Worm (Caenorhabditis elegans) whole organism, L4 larva: Measurements from ENCODE around the gene R09B5.11.

Source experiments
- ceh-82 ChIP-seq: sonication (generic microtip); optimal IDR thresholded peaks from 2 replicates; lab custom pipeline; 2017; ENCODE audit warnings: missing biosample characterization, missing genetic modification characterization
- daf-8 ChIP-seq: fragments of 200-800 bp; sonication (Bioruptor generic); IDR thresholded peaks from 2 replicates; pipeline ENCODE4 v1.3.6; 2022; ENCODE audit warnings: missing genetic modification characterization, missing compliant biosample characterization
- dmd-6 ChIP-seq: fragments of 200-800 bp; sonication (Bioruptor generic); IDR thresholded peaks from 2 replicates; pipeline ENCODE4 v1.3.6; 2022; ENCODE audit warnings: missing genetic modification reagents, missing genetic modification characterization, missing compliant biosample characterization
- dve-1 ChIP-seq: sonication (generic microtip); optimal IDR thresholded peaks from 2 replicates; lab custom pipeline; 2017; ENCODE audit warnings: antibody characterized with exemption, mild to moderate bottlenecking, missing genetic modification characterization, missing compliant biosample characterization; ENCODE audit not compliant: insufficient read depth
- fos-1 ChIP-seq: fragments of 150-350 bp; optimal IDR thresholded peaks from 2 replicates; lab custom pipeline; 2014; ENCODE audit warnings: missing biosample characterization, missing genetic modification characterization
- lin-29 ChIP-seq: fragments of 200-800 bp; sonication (Bioruptor generic); IDR thresholded peaks from 2 replicates; pipeline ENCODE4 v1.3.6; 2022; ENCODE audit warnings: missing genetic modification reagents, missing genetic modification characterization, missing compliant biosample characterization
- mep-1 ChIP-seq: fragments of 150-350 bp; sonication (generic microtip); optimal IDR thresholded peaks from 3 replicates; lab custom pipeline; 2014; ENCODE audit warnings: missing biosample characterization, missing genetic modification characterization
- tra-1 ChIP-seq: fragments of 200-800 bp; sonication (Bioruptor generic); IDR thresholded peaks from 2 replicates; pipeline ENCODE4 v1.3.6; 2022; ENCODE audit warnings: missing genetic modification reagents, missing genetic modification characterization, missing compliant biosample characterization
- vab-7 ChIP-seq: fragments of 200-800 bp; sonication (Bioruptor generic); IDR thresholded peaks from 2 replicates; pipeline ENCODE4 v1.3.6; 2022; ENCODE audit warnings: missing genetic modification reagents, missing genetic modification characterization, missing compliant biosample characterization

DNA sequence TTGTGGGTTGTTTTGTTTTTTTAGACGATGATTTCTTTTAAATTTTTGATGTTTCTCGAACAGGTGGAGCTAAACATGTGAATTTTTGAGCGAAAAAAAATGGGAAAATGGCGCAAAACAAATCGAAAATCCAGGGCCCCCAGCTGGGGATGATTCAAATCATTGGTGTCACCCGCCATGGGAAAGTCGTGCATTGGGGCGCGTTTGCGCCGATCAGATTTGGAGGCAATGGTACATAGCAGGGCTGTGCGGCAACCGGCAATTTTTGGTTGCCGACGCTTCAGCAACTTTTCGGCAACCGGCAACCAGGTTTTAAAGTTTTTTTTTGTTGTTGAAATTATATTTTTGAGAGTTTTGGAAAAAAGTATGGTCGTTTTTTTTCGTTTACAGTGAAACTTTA lies 48.6 kb upstream of the R09B5.11 start:
- TF ChIP-seq tra-1 (GFP tag; lab: Robert Waterston, UW): no peak
- no peak for TF ChIP-seq ceh-82
- no peak for TF ChIP-seq dve-1 (tag; lab: Kevin White, UChicago)
- TF ChIP-seq vab-7: no peak
- TF ChIP-seq mep-1 (tag; lab: Kevin White, UChicago): no peak
- no peak for TF ChIP-seq lin-29
- no peak for TF ChIP-seq dmd-6 (GFP tag; lab: Robert Waterston, UW)
- TF ChIP-seq daf-8: no peak
- TF ChIP-seq fos-1: no peak
